Fruit fly (Drosophila melanogaster) whole organism, embryonic: ENCODE data around the gene Rab7.

ENCODE experiments used
- B-H1 ChIP-seq: fragments of 200-800 bp; sonication (Bioruptor generic); IDR thresholded peaks from 3 replicates; pipeline ENCODE4 v1.3.6; 2022; ENCODE audit warnings: missing biosample characterization, missing genetic modification characterization
- CG10654 ChIP-seq: fragments of 200-800 bp; sonication (Bioruptor generic); optimal IDR thresholded peaks from 2 replicates; lab custom pipeline; 2016; ENCODE audit warnings: missing biosample characterization, missing genetic modification characterization
- CG11247 ChIP-seq: fragments of 200-800 bp; sonication (Bioruptor generic); IDR thresholded peaks from 2 replicates; pipeline ENCODE4 v1.3.6; 2022; ENCODE audit warnings: missing biosample characterization, missing genetic modification characterization
- CG11504 ChIP-seq: fragments of 200-800 bp; sonication (Bioruptor generic); optimal IDR thresholded peaks from 3 replicates; lab custom pipeline; 2019; ENCODE audit warnings: missing biosample characterization, mild to moderate bottlenecking, missing genetic modification characterization, moderate library complexity
- CG12391 ChIP-seq: fragments of 200-800 bp; sonication (Bioruptor generic); optimal IDR thresholded peaks from 3 replicates; lab custom pipeline; 2018; ENCODE audit warnings: missing biosample characterization, mild to moderate bottlenecking, missing genetic modification characterization, moderate library complexity
- CG13287 ChIP-seq: fragments of 200-800 bp; sonication (Bioruptor generic); IDR thresholded peaks from 2 replicates; pipeline ENCODE4 v1.3.6; 2022; ENCODE audit warnings: missing biosample characterization, missing genetic modification characterization; ENCODE audit not compliant: partially characterized antibody
- CG13624 ChIP-seq: fragments of 200-800 bp; sonication (Bioruptor generic); optimal IDR thresholded peaks from 2 replicates; lab custom pipeline; 2016; ENCODE audit warnings: missing biosample characterization, missing genetic modification characterization
- CG1529 ChIP-seq: fragments of 200-800 bp; sonication (Bioruptor generic); optimal IDR thresholded peaks from 3 replicates; lab custom pipeline; 2018; ENCODE audit warnings: missing biosample characterization, missing genetic modification characterization
- CG15601 ChIP-seq: fragments of 200-800 bp; sonication (Bioruptor generic); optimal IDR thresholded peaks from 3 replicates; lab custom pipeline; 2019; ENCODE audit warnings: missing biosample characterization, mild to moderate bottlenecking, missing genetic modification characterization, moderate library complexity
- CG16813 ChIP-seq: fragments of 200-800 bp; sonication (Bioruptor generic); IDR thresholded peaks from 3 replicates; pipeline ENCODE4 v1.3.6; 2022; ENCODE audit warnings: missing biosample characterization, missing genetic modification characterization; ENCODE audit not compliant: partially characterized antibody
- CG2129 ChIP-seq: fragments of 200-800 bp; sonication (Bioruptor generic); IDR thresholded peaks from 2 replicates; pipeline ENCODE4 v1.3.6; 2022; ENCODE audit warnings: missing biosample characterization, missing genetic modification characterization; ENCODE audit not compliant: partially characterized antibody
- CG2889 ChIP-seq: fragments of 200-800 bp; sonication (Bioruptor generic); IDR thresholded peaks from 3 replicates; pipeline ENCODE4 v1.3.6; 2022; ENCODE audit warnings: missing biosample characterization, missing genetic modification characterization
- CG3726 ChIP-seq: fragments of 200-800 bp; sonication (Bioruptor generic); IDR thresholded peaks from 3 replicates; pipeline ENCODE4, ENCODE4 v1.3.6; 2022; ENCODE audit warnings: missing biosample characterization, missing genetic modification characterization
- CG4617 ChIP-seq: fragments of 200-800 bp; sonication (Bioruptor generic); optimal IDR thresholded peaks from 3 replicates; lab custom pipeline; 2016; ENCODE audit warnings: missing biosample characterization, missing genetic modification characterization, borderline replicate concordance
- CG5180 ChIP-seq: fragments of 200-800 bp; sonication (Bioruptor generic); optimal IDR thresholded peaks from 3 replicates; lab custom pipeline; 2017; ENCODE audit warnings: missing biosample characterization, missing genetic modification characterization, mild to moderate bottlenecking, moderate library complexity, missing genetic modification reagents
- CG5245 ChIP-seq: fragments of 200-800 bp; sonication (Bioruptor generic); optimal IDR thresholded peaks from 3 replicates; lab custom pipeline; 2016; ENCODE audit warnings: missing biosample characterization, missing genetic modification characterization
- CG6791 ChIP-seq: fragments of 200-800 bp; sonication (Bioruptor generic); IDR thresholded peaks from 3 replicates; pipeline ENCODE4 v1.3.6; 2022; ENCODE audit warnings: missing biosample characterization, missing genetic modification characterization; ENCODE audit not compliant: partially characterized antibody
- CG9215 ChIP-seq: fragments of 200-800 bp; sonication (Bioruptor generic); IDR thresholded peaks from 2 replicates; pipeline ENCODE4 v1.3.6; 2022; ENCODE audit warnings: missing biosample characterization, missing genetic modification characterization
- CG9437 ChIP-seq: fragments of 200-800 bp; sonication (Bioruptor generic); optimal IDR thresholded peaks from 2 replicates; lab custom pipeline; 2018; ENCODE audit warnings: missing biosample characterization, mild to moderate bottlenecking, missing genetic modification characterization
- CG9876 ChIP-seq: fragments of 200-800 bp; sonication (Bioruptor generic); optimal IDR thresholded peaks from 2 replicates; lab custom pipeline; 2016; ENCODE audit warnings: missing biosample characterization, missing genetic modification characterization
- CHES-1-like ChIP-seq: fragments of 200-800 bp; sonication (Bioruptor generic); optimal IDR thresholded peaks from 2 replicates; lab custom pipeline; 2016; ENCODE audit warnings: missing biosample characterization, missing genetic modification characterization
- Dip2 ChIP-seq: fragments of 200-800 bp; sonication (Bioruptor generic); IDR thresholded peaks from 2 replicates; pipeline ENCODE4 v1.3.6; 2022; ENCODE audit warnings: missing biosample characterization, missing genetic modification characterization
- Dref ChIP-seq: fragments of 200-800 bp; sonication (Bioruptor generic); IDR thresholded peaks from 2 replicates; pipeline ENCODE4 v1.3.6; 2022; ENCODE audit warnings: missing biosample characterization, missing genetic modification characterization
- Elba2 ChIP-seq: fragments of 200-800 bp; sonication (Bioruptor generic); optimal IDR thresholded peaks from 3 replicates; lab custom pipeline; 2016; ENCODE audit warnings: missing biosample characterization, missing genetic modification characterization
- Fer1 ChIP-seq: fragments of 200-800 bp; sonication (Bioruptor generic); optimal IDR thresholded peaks from 2 replicates; lab custom pipeline; 2017; ENCODE audit warnings: missing biosample characterization, mild to moderate bottlenecking, missing genetic modification characterization
- HLHmδ ChIP-seq: fragments of 200-800 bp; sonication (Bioruptor generic); optimal IDR thresholded peaks from 2 replicates; lab custom pipeline; 2018; ENCODE audit warnings: missing biosample characterization, mild to moderate bottlenecking, missing genetic modification characterization, moderate library complexity
- Mad ChIP-seq: fragments of 200-800 bp; sonication (Bioruptor generic); optimal IDR thresholded peaks from 2 replicates; lab custom pipeline; 2016; ENCODE audit warnings: missing biosample characterization, missing genetic modification characterization
- Pdp1 ChIP-seq, 2 experiments: fragments of 200-800 bp; sonication (Bioruptor generic); optimal IDR thresholded peaks; 3 replicates each; lab custom pipeline; 2016; ENCODE audit warnings: missing biosample characterization in 2 of 2, missing genetic modification characterization in 2 of 2, mild to moderate bottlenecking in 1 of 2, moderate library complexity in 1 of 2
- Side ChIP-seq: fragments of 200-800 bp; sonication (Bioruptor generic); optimal IDR thresholded peaks from 2 replicates; lab custom pipeline; 2016; ENCODE audit warnings: missing biosample characterization, missing genetic modification characterization
- Six4 ChIP-seq: fragments of 200-800 bp; sonication (Bioruptor generic); optimal IDR thresholded peaks from 2 replicates; lab custom pipeline; 2016; ENCODE audit warnings: missing biosample characterization, missing genetic modification characterization
- Sox102F ChIP-seq: fragments of 200-800 bp; sonication (Bioruptor generic); optimal IDR thresholded peaks from 2 replicates; lab custom pipeline; 2018; ENCODE audit warnings: missing biosample characterization, mild to moderate bottlenecking, missing genetic modification characterization, moderate library complexity
- ara ChIP-seq: fragments of 200-800 bp; sonication (Bioruptor generic); IDR thresholded peaks from 2 replicates; pipeline ENCODE4 v1.3.6; 2022; ENCODE audit warnings: missing biosample characterization, missing genetic modification characterization
- ase ChIP-seq: fragments of 200-800 bp; sonication (Bioruptor generic); IDR thresholded peaks from 3 replicates; pipeline ENCODE4 v1.3.6; 2022; ENCODE audit warnings: missing biosample characterization, missing genetic modification characterization
- ash1 ChIP-seq: fragments of 200-800 bp; sonication (Bioruptor generic); optimal IDR thresholded peaks from 2 replicates; lab custom pipeline; 2018; ENCODE audit warnings: missing biosample characterization, mild to moderate bottlenecking, missing genetic modification characterization
- dmrt99B ChIP-seq: fragments of 200-800 bp; sonication (Bioruptor generic); optimal IDR thresholded peaks from 2 replicates; lab custom pipeline; 2018; ENCODE audit warnings: missing biosample characterization, mild to moderate bottlenecking, missing genetic modification characterization, moderate library complexity
- eve ChIP-seq, 2 experiments: fragments of >200 bp; optimal IDR thresholded peaks; 2 replicates each; lab custom pipeline; 2017; ENCODE audit warnings: missing biosample characterization in 2 of 2, missing genetic modification characterization in 2 of 2
- fd64A ChIP-seq: fragments of 200-800 bp; sonication (Bioruptor generic); optimal IDR thresholded peaks from 3 replicates; lab custom pipeline; 2018; ENCODE audit warnings: missing biosample characterization, mild to moderate bottlenecking, missing genetic modification characterization
- ftz-f1 ChIP-seq: fragments of 200-800 bp; sonication (Bioruptor generic); optimal IDR thresholded peaks from 2 replicates; lab custom pipeline; 2016; ENCODE audit warnings: missing biosample characterization, missing genetic modification characterization
- grau ChIP-seq: fragments of 200-800 bp; optimal IDR thresholded peaks from 3 replicates; lab custom pipeline; 2019; ENCODE audit warnings: missing biosample characterization, mild to moderate bottlenecking, missing genetic modification characterization, moderate library complexity
- her ChIP-seq: fragments of 200-800 bp; sonication (Bioruptor generic); optimal IDR thresholded peaks from 2 replicates; lab custom pipeline; 2016; ENCODE audit warnings: missing biosample characterization, missing genetic modification characterization
- jigr1 ChIP-seq: fragments of 200-800 bp; sonication (Bioruptor generic); IDR thresholded peaks from 3 replicates; pipeline ENCODE4 v1.3.6; 2022; ENCODE audit warnings: missing biosample characterization, missing genetic modification characterization
- ranshi ChIP-seq: fragments of 200-800 bp; sonication (Bioruptor generic); IDR thresholded peaks from 2 replicates; pipeline ENCODE4 v1.3.6; 2022; ENCODE audit warnings: missing biosample characterization, missing genetic modification characterization
- repo ChIP-seq: fragments of 200-800 bp; sonication (Bioruptor generic); optimal IDR thresholded peaks from 2 replicates; lab custom pipeline; 2016; ENCODE audit warnings: missing biosample characterization, missing genetic modification characterization
- ro ChIP-seq: fragments of 200-800 bp; sonication (Bioruptor generic); IDR thresholded peaks from 2 replicates; pipeline ENCODE4 v1.3.6; 2022; ENCODE audit warnings: missing biosample characterization, missing genetic modification characterization
- sens ChIP-seq: fragments of 200-800 bp; sonication (Bioruptor generic); peaks from one replicate; lab custom pipeline; 2016; ENCODE audit warnings: missing biosample characterization, missing genetic modification characterization
- stc ChIP-seq: fragments of 200-800 bp; sonication (Bioruptor generic); IDR thresholded peaks from 2 replicates; pipeline ENCODE4 v1.3.6; 2022; ENCODE audit warnings: missing biosample characterization, missing genetic modification characterization
- tgo ChIP-seq: fragments of 200-800 bp; sonication (Bioruptor generic); IDR thresholded peaks from 3 replicates; pipeline ENCODE4 v1.3.6; 2022; ENCODE audit warnings: missing biosample characterization, missing genetic modification characterization
- trem ChIP-seq: fragments of 200-800 bp; optimal IDR thresholded peaks from 3 replicates; lab custom pipeline; 2019; ENCODE audit warnings: missing biosample characterization, mild to moderate bottlenecking, missing genetic modification characterization, moderate library complexity
- wdn ChIP-seq: fragments of 200-800 bp; sonication (Bioruptor generic); IDR thresholded peaks from 2 replicates; pipeline ENCODE4 v1.3.6; 2022; ENCODE audit warnings: missing biosample characterization, missing genetic modification characterization
- z ChIP-seq: fragments of 200-800 bp; sonication (Bioruptor generic); IDR thresholded peaks from 3 replicates; pipeline ENCODE4 v1.3.6; 2022; ENCODE audit warnings: missing biosample characterization, missing genetic modification characterization

Rab7 gene

DNA sequence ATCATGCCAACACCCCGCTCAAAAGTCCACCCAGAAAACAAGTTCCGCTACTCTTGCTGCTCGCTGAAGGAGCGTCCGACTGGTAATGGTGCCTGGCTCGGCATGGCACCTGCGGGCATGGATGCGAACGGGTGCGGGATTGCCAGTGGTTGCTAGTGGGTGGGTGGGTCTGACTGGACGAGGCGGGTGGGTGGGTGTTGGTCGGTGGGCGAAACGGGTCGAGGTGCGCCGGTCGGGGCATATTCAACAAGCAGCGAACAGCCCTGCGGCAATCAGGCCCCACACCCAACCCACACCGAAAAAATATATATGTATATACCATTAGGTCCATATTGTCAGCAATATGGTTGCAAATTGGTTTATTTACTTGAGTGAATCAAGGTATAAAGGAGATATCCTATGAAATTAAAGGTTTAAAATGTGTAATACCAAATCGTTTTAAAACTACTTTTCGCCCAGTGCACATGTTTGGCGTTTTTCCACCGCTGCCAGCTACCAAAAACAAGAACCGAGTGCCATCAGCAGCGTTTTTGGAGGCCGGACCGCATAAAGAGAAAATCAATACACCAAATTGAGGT, 17.9 kb downstream of the Rab7 start (continued):
- TF ChIP-seq Sox102F (GFP tag; lab: Kevin White, UChicago), result peak; percentile 73
- no peak for TF ChIP-seq ara (GFP tag; lab: Robert Waterston, UW)
- TF ChIP-seq CG2889 (GFP tag; lab: Robert Waterston, UW), result 0 out of 3 replicates have a peak, but pooled peaks have one; percentile 53
- no peak for TF ChIP-seq ftz-f1 (GFP tag; lab: Kevin White, UChicago)
- no peak for TF ChIP-seq Dip2 (GFP tag; lab: Robert Waterston, UW)
- peak; percentile 74 for TF ChIP-seq sens
- TF ChIP-seq CG16813 (GFP tag; lab: Robert Waterston, UW), result no peak
- TF ChIP-seq z (GFP tag; lab: Robert Waterston, UW), result no peak
- no peak for TF ChIP-seq CG4617 (GFP tag; lab: Kevin White, UChicago)
- peak; percentile 52; the same call in 1 of the 2 replicates for TF ChIP-seq wdn (GFP tag; lab: Robert Waterston, UW)
- TF ChIP-seq stc (GFP tag; lab: Robert Waterston, UW), result peak; percentile 68
- TF ChIP-seq Fer1, result peak; percentile 85
- 0 out of 3 replicates have a peak, but pooled peaks have one; percentile 56 for TF ChIP-seq CG3726 (GFP tag; lab: Robert Waterston, UW)
- no peak for TF ChIP-seq her (GFP tag; lab: Kevin White, UChicago)
- TF ChIP-seq tgo (GFP tag; lab: Robert Waterston, UW), result peak; percentile 75
- peak; percentile 67 for TF ChIP-seq CG12391
- peak in 1 of 2 experiments; percentile 73 for TF ChIP-seq eve (GFP tag; optimal IDR thresholded peaks at IDR 0.05; lab: Kevin White, UChicago)
- TF ChIP-seq CG15601 (tag; lab: Kevin White, UChicago), result peak; percentile 10
- TF ChIP-seq Six4 (GFP tag; lab: Kevin White, UChicago), result no peak
- no peak for TF ChIP-seq ash1 (GFP tag; lab: Kevin White, UChicago)
- no peak for TF ChIP-seq CG13287 (GFP tag; lab: Robert Waterston, UW)
- peak; percentile 16 for TF ChIP-seq CHES-1-like (GFP tag; lab: Kevin White, UChicago)
- TF ChIP-seq CG9215 (GFP tag; lab: Robert Waterston, UW), result peak; percentile 50
- no peak for TF ChIP-seq CG10654 (GFP tag; lab: Kevin White, UChicago)
- TF ChIP-seq fd64A (GFP tag; lab: Kevin White, UChicago), result no peak
- no peak for TF ChIP-seq Side (GFP tag; lab: Kevin White, UChicago)
- TF ChIP-seq CG2129, result no peak
- no peak for TF ChIP-seq trem (tag; lab: Kevin White, UChicago)
- no peak for TF ChIP-seq CG9876 (GFP tag; lab: Kevin White, UChicago)
- TF ChIP-seq B-H1 (GFP tag; lab: Robert Waterston, UW), result peak; percentile 57
- no peak for TF ChIP-seq CG6791 (GFP tag; lab: Robert Waterston, UW)
- TF ChIP-seq Dref, result no peak
- TF ChIP-seq CG11247 (GFP tag; lab: Robert Waterston, UW), result peak; percentile 50; the same call in 1 of the 2 replicates
- peak; percentile 8 to 33 for TF ChIP-seq Pdp1 (GFP tag; optimal IDR thresholded peaks at IDR 0.05; lab: Kevin White, UChicago)
- peak; percentile 15 for TF ChIP-seq CG9437 (GFP tag; lab: Kevin White, UChicago)
- TF ChIP-seq grau (tag; lab: Kevin White, UChicago), result peak; percentile 74
- TF ChIP-seq CG11504 (tag; lab: Kevin White, UChicago), result peak; percentile 78
- TF ChIP-seq jigr1 (GFP tag; lab: Robert Waterston, UW), result 0 out of 3 replicates have a peak, but pooled peaks have one; percentile 29
- TF ChIP-seq CG1529 (GFP tag; lab: Kevin White, UChicago), result no peak
- TF ChIP-seq ro, result no peak
- peak; percentile 49 for TF ChIP-seq ranshi (GFP tag; lab: Robert Waterston, UW)
- no peak for TF ChIP-seq ase
- no peak for TF ChIP-seq Elba2 (GFP tag; lab: Kevin White, UChicago)
- TF ChIP-seq Mad (GFP tag; lab: Kevin White, UChicago), result peak; percentile 5
- no peak for TF ChIP-seq HLHmδ
- TF ChIP-seq dmrt99B, result peak; percentile 60
- TF ChIP-seq CG5180 (GFP tag; lab: Kevin White, UChicago), result peak; percentile 7
- TF ChIP-seq CG13624 (GFP tag; lab: Kevin White, UChicago), result peak; percentile 29
- no peak for TF ChIP-seq repo (GFP tag; lab: Kevin White, UChicago)
- peak; percentile 4 for TF ChIP-seq CG5245 (GFP tag; lab: Kevin White, UChicago)
